Fruit fly (Drosophila melanogaster): ENCODE measurements around the gene CG31870.

Gene CG31870

DNA sequence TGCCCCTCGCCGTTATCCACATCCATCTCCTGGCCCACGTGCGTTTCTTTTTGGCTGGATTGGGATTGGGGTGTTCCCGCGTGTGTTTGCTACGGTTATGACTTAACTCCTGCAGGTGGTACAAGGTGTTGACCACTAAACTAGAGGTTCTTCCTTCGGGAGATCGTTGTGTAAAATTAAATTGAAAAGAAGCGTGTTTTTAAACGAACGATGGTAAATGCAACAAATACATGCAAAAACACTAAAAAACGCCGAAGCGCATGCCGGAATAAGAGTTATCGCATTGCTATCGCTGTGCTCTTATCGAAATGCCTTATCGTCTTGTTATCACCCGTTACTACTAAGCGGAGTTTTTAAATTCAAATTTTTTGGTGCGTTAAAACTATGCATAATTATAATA, 20.3 kb upstream of the CG31870 start, which contains the start of gene CG6724:
Gene CG6724 (minus strand): TSS at position 245 of the 400 bp plus-strand sequence.
- TF ChIP-seq Vsx2 (GFP tag; optimal IDR thresholded peaks at IDR 0.05; ENCODE audit: partially characterized antibody), result no peak
- no peak for TF ChIP-seq jim (GFP tag; optimal IDR thresholded peaks at IDR 0.05)
- TF ChIP-seq OdsH (GFP tag; optimal IDR thresholded peaks at IDR 0.05), result no peak
- TF ChIP-seq sv (GFP tag; optimal IDR thresholded peaks at IDR 0.05), result no peak
- TF ChIP-seq Hr83 (GFP tag; optimal IDR thresholded peaks at IDR 0.05; ENCODE audit: poor library complexity, severe bottlenecking), result no peak
- TF ChIP-seq foxo (GFP tag; optimal IDR thresholded peaks at IDR 0.05), result no peak
- no peak for TF ChIP-seq Dfd (GFP tag; optimal IDR thresholded peaks at IDR 0.05)

DNA sequence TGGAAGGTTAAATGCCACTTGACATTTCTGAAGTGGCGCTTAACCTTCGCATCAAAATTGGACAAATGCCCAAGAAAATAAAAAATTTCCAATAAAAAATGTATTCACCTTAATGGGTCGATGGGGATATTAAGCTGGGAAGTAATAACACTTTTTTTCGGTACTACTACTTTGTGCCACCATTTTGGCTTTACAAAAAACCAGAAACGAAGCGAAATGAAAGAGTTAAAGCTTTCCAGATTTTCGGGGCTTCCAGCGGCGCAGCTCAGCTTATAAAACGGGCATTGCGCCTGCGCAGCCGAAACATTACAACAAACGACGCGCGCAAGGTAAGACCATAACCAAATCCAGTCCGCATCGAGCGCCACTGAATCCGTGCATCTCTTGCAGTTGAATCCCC, 19.5 kb upstream of the CG31870 start, which contains the start of gene CG17127:
Gene CG17127 (plus strand): TSS at position 301 of the 400 bp plus-strand sequence.
- TF ChIP-seq CG9705 (GFP tag; optimal IDR thresholded peaks at IDR 0.05) (no peak), jim (GFP tag; optimal IDR thresholded peaks at IDR 0.05) (no peak), Rel (GFP tag; optimal IDR thresholded peaks at IDR 0.05) (no peak), Rel (tag; optimal IDR thresholded peaks at IDR 0.05) (no peak), h (GFP tag; optimal IDR thresholded peaks at IDR 0.05) (no peak), dl (GFP tag; optimal IDR thresholded peaks at IDR 0.05; ENCODE audit: insufficient read depth in 1 of 2, partially characterized antibody in 2 of 2) (no peak), pan (optimal IDR thresholded peaks at IDR 0.05) (no peak), woc (GFP tag; optimal IDR thresholded peaks at IDR 0.05) (no peak), sage (GFP tag; optimal IDR thresholded peaks at IDR 0.05) (no peak), Mio (GFP tag; optimal IDR thresholded peaks at IDR 0.05) (no peak), Abd-B (GFP tag; optimal IDR thresholded peaks at IDR 0.05) (no peak), Jra (GFP tag; optimal IDR thresholded peaks at IDR 0.05) (no peak), OdsH (GFP tag; optimal IDR thresholded peaks at IDR 0.05) (no peak), Vsx2 (GFP tag; optimal IDR thresholded peaks at IDR 0.05; ENCODE audit: partially characterized antibody) (no peak), GATAd (GFP tag; optimal IDR thresholded peaks at IDR 0.05) (no peak)

DNA sequence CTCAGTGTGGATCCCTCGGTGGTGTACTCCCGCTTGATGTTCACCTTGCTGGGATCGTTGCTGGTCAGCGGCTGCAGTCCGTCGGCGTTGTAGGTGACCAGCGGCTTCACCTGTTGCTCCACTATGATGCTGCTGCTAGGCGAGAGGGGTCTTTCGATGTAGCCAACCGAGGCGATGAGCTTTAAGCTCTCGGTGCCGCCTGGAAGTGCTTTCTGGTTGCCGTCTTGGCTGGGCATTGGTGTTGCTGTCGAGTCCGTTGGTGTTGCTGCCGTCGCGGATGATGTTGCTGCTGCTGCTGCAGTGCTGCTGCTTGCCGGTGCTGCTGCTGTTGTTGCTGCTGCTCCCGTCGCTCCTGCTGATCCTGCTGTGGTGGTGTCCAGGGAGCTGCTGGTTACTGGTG, 16.0 kb upstream of the CG31870 start:
- TF ChIP-seq rgr (GFP tag; optimal IDR thresholded peaks at IDR 0.05) (no peak), Myc (optimal IDR thresholded peaks at IDR 0.05) (no peak), h (GFP tag; optimal IDR thresholded peaks at IDR 0.05) (no peak), N (GFP tag; optimal IDR thresholded peaks at IDR 0.05) (no peak), ey (GFP tag; optimal IDR thresholded peaks at IDR 0.05) (no peak), GATAd (GFP tag; optimal IDR thresholded peaks at IDR 0.05) (no peak), CG9705 (GFP tag; optimal IDR thresholded peaks at IDR 0.05) (no peak), usp (GFP tag; optimal IDR thresholded peaks at IDR 0.05) (no peak), dsf (GFP tag; optimal IDR thresholded peaks at IDR 0.05; ENCODE audit: borderline replicate concordance) (no peak), br (GFP tag; optimal IDR thresholded peaks at IDR 0.05) (no peak), Jra (GFP tag; optimal IDR thresholded peaks at IDR 0.05) (no peak), tai (GFP tag; optimal IDR thresholded peaks at IDR 0.05) (no peak)

DNA sequence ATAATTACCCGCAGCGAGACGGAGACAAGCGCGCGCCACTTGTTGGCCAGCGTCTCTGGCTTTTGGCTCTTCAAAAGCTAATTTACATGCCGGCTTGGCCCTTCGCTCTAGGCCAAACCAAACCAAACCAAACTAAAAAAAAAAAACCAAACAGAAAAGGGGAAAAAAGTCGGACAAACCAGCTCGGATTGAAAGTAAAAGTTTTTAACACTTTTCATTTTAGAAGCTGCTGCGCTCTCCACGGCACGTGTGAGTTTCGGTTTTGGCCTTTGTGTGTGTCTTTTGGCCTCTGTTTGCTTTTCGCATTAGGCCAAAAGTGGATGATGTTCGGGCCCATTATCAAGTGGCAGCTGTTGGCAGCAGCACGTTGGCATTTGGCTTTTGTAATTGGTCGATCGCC, 8.8 kb upstream of the CG31870 start:
- TF ChIP-seq CG32264 (GFP tag; optimal IDR thresholded peaks at IDR 0.05), result no peak
- TF ChIP-seq Jra (GFP tag; optimal IDR thresholded peaks at IDR 0.05), result no peak
- no peak for TF ChIP-seq HLH106 (tag; optimal IDR thresholded peaks at IDR 0.05)
- no peak for TF ChIP-seq Sp1 (GFP tag; optimal IDR thresholded peaks at IDR 0.05)
- TF ChIP-seq Hnf4 (GFP tag; optimal IDR thresholded peaks at IDR 0.05), result no peak
- no peak for TF ChIP-seq sv (GFP tag; optimal IDR thresholded peaks at IDR 0.05)
- no peak for TF ChIP-seq sage (GFP tag; optimal IDR thresholded peaks at IDR 0.05)
- TF ChIP-seq Rel (GFP tag; optimal IDR thresholded peaks at IDR 0.05), result no peak
- TF ChIP-seq Rel (tag; optimal IDR thresholded peaks at IDR 0.05), result no peak
- no peak for TF ChIP-seq h (GFP tag; optimal IDR thresholded peaks at IDR 0.05)
- no peak for TF ChIP-seq CG9705 (GFP tag; optimal IDR thresholded peaks at IDR 0.05)
- TF ChIP-seq woc (GFP tag; optimal IDR thresholded peaks at IDR 0.05), result no peak
- no peak for TF ChIP-seq tai (GFP tag; optimal IDR thresholded peaks at IDR 0.05)
- TF ChIP-seq Dfd (GFP tag; optimal IDR thresholded peaks at IDR 0.05), result no peak
- TF ChIP-seq Myc (optimal IDR thresholded peaks at IDR 0.05), result no peak
- no peak for TF ChIP-seq jim (GFP tag; optimal IDR thresholded peaks at IDR 0.05)
- no peak for TF ChIP-seq br (GFP tag; optimal IDR thresholded peaks at IDR 0.05)
- TF ChIP-seq CrebA (GFP tag; optimal IDR thresholded peaks at IDR 0.05; ENCODE audit: borderline replicate concordance), result no peak

DNA sequence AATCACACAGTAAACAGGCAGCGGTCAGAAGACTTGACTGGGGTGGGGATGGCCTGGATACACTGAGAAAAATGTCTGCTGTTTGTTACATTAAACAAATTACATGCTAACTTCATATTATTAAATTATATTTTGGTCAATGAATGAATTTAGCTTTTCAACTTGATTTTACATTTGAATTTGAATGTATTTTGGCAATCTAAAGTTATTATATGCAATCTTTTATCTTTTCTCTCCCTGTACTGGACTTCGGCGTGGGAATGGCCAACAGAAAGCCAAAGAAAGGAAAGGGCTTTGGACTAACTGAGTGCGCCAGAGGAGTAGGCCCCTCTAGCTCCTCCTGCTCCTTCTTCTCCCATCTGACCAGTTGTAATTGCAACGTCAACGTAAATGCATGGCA, 1.3 kb downstream of the CG31870 start:
- TF ChIP-seq Sp1 (GFP tag; optimal IDR thresholded peaks at IDR 0.05), result peak; percentile 68
- TF ChIP-seq psq (GFP tag; optimal IDR thresholded peaks at IDR 0.05), result peak; percentile 39
- peak in 1 of 2 experiments; percentile 72 for TF ChIP-seq foxo (GFP tag; optimal IDR thresholded peaks at IDR 0.05)
- TF ChIP-seq rgr (GFP tag; optimal IDR thresholded peaks at IDR 0.05), result peak; percentile 9
- no peak for TF ChIP-seq Hr78 (GFP tag; optimal IDR thresholded peaks at IDR 0.05)
- TF ChIP-seq CrebA (GFP tag; optimal IDR thresholded peaks at IDR 0.05; ENCODE audit: borderline replicate concordance), result peak; percentile 18
- TF ChIP-seq HLH106 (tag; optimal IDR thresholded peaks at IDR 0.05), result peak; percentile 62
- peak; percentile 20 for TF ChIP-seq br (GFP tag; optimal IDR thresholded peaks at IDR 0.05)
- peak; percentile 6 for TF ChIP-seq dmrt93B (GFP tag; optimal IDR thresholded peaks at IDR 0.05)
- no peak for TF ChIP-seq Mio (GFP tag; optimal IDR thresholded peaks at IDR 0.05)
- peak; percentile 39 for TF ChIP-seq ey (GFP tag; optimal IDR thresholded peaks at IDR 0.05)
- no peak for TF ChIP-seq tai (GFP tag; optimal IDR thresholded peaks at IDR 0.05)
- no peak for TF ChIP-seq sv (GFP tag; optimal IDR thresholded peaks at IDR 0.05)
- TF ChIP-seq sage (GFP tag; optimal IDR thresholded peaks at IDR 0.05), result no peak
- peak; percentile 90 for TF ChIP-seq fru (GFP tag; optimal IDR thresholded peaks at IDR 0.05)
- TF ChIP-seq OdsH (GFP tag; optimal IDR thresholded peaks at IDR 0.05), result peak; percentile 20
- TF ChIP-seq dl (GFP tag; optimal IDR thresholded peaks at IDR 0.05; ENCODE audit: insufficient read depth in 1 of 2, partially characterized antibody in 2 of 2), result no peak
- TF ChIP-seq CG9705 (GFP tag; optimal IDR thresholded peaks at IDR 0.05), result peak; percentile 31
- no peak for TF ChIP-seq Rel (GFP tag; optimal IDR thresholded peaks at IDR 0.05)
- TF ChIP-seq Rel (tag; optimal IDR thresholded peaks at IDR 0.05), result no peak
- TF ChIP-seq Abd-B (GFP tag; optimal IDR thresholded peaks at IDR 0.05), result no peak
- TF ChIP-seq pan (optimal IDR thresholded peaks at IDR 0.05), result no peak
- peak; percentile 49 for TF ChIP-seq h (GFP tag; optimal IDR thresholded peaks at IDR 0.05)
- peak; percentile 35 for TF ChIP-seq Hnf4 (GFP tag; optimal IDR thresholded peaks at IDR 0.05)
- peak; percentile 65 for TF ChIP-seq woc (GFP tag; optimal IDR thresholded peaks at IDR 0.05)
- no peak for TF ChIP-seq Hr83 (GFP tag; optimal IDR thresholded peaks at IDR 0.05; ENCODE audit: poor library complexity, severe bottlenecking)

Data from whole organism, wandering third instar larva.